Worm (Caenorhabditis elegans): ENCODE results near the gene JC8.4.

DNA sequence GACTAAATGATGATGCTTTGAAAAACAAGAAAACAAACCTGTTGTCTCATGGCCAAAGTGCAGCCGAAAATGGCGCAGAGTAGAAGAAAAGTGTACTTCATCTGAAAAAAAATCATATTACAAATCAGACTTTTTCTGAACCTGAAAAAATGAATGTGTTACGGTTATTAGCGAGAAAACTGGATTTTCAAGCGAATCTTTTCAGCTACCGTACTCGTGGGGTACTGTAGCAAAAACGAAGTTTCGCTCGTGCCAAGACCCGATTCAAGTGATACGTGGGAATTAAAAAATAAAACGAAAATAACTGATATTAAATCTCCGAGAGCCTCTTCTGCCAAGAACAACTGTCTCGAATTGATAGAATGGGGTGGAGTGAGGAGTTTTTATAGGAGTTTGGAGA lies 8.7 kb downstream of the JC8.4 start, which contains the start of gene ttr-51:
- no peak for TF ChIP-seq unc-98 (GFP tag; IDR thresholded peaks at IDR 0.05)
- TF ChIP-seq hpl-2 (GFP tag; optimal IDR thresholded peaks at IDR 0.05), result no peak
- no peak for TF ChIP-seq egl-27 (tag; optimal IDR thresholded peaks at IDR 0.05)
- TF ChIP-seq lin-39 (tag; optimal IDR thresholded peaks at IDR 0.05), result no peak
- no peak for TF ChIP-seq unc-62 (GFP tag; optimal IDR thresholded peaks at IDR 0.05)
- TF ChIP-seq pag-3 (tag; optimal IDR thresholded peaks at IDR 0.05; ENCODE audit: borderline replicate concordance, insufficient read depth), result no peak
- TF ChIP-seq zag-1 (tag; optimal IDR thresholded peaks at IDR 0.05), result no peak
- TF ChIP-seq ceh-82 (tag; optimal IDR thresholded peaks at IDR 0.05), result no peak
- no peak for TF ChIP-seq lin-15B (tag; optimal IDR thresholded peaks at IDR 0.05)
- TF ChIP-seq sox-4 (tag; optimal IDR thresholded peaks at IDR 0.05), result no peak
- TF ChIP-seq Y116A8C.19 (tag; optimal IDR thresholded peaks at IDR 0.05; ENCODE audit: borderline replicate concordance), result no peak

Data from whole organism, L1 larva.